Fruit fly (Drosophila melanogaster) whole organism: ENCODE measurements around the gene Ing3.
A peak's percentile ranks its signal among the peaks of the same experiment; 100 is the strongest.

ENCODE experiments used
- Dll ChIP-seq: fragments of >200 bp; optimal IDR thresholded peaks from 2 replicates; lab custom pipeline; 2017
- EcR ChIP-seq, 2 experiments: fragments of >200 bp; optimal IDR thresholded peaks; 2 replicates each; lab custom pipeline; 2017; ENCODE audit warnings: missing biosample characterization in 2 of 2, missing genetic modification characterization in 2 of 2, missing genetic modification reagents in 2 of 2
- psq ChIP-seq: fragments of >200 bp; optimal IDR thresholded peaks from 2 replicates; lab custom pipeline; 2017

- TF ChIP-seq psq (lab: Kevin White, UChicago) (no peak), EcR (GFP tag; optimal IDR thresholded peaks at IDR 0.05; lab: Kevin White, UChicago) (peak in 1 of 2 experiments; percentile 75), Dll (lab: Kevin White, UChicago) (no peak)
Observed at dm6 chrX:18684504-18684903, 31.6 kb upstream of the Ing3 start.
